Worm (Caenorhabditis elegans): ENCODE results near the gene C08B6.11.

Gene C08B6.11

DNA sequence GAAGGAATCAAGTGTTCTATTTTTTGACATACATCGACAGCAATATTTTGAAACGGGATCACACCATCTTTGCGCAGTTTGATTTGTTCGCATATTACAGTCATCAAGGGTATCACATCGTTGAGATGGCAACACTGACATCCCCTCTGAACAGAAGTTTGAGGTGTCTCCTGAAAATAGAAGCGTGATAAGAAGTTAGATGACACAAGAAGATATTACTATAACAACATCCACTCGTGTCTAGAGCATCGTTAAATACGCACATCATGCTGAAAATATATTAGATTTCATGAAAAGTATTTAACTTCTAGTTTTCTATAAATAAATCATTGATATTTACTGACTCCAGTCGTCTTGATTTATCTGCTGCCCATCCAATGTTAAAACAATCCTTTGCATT, 34.7 kb upstream of the C08B6.11 start:
- TF ChIP-seq mab-9 (GFP tag; IDR thresholded peaks at IDR 0.05), result no peak

DNA sequence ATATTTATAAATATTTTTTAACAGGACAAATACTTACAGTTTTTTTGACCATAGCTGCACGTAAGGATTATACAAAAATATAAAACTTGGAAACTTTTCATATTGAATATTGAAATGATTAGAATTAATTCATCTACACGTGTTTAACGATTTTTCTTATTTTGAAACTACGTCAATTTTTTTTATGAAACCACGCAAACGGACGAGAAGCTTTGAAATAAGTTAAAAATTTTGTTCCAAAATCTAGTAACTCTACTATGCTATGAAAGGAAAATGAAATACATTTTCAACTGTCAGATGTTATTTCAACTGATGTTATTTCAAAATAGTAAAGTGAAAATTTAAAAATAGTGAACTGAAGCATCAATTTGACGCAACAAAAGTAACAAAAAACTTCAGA, 33.6 kb upstream of the C08B6.11 start, which contains the start of gene F57A8.6:
Gene F57A8.6, minus strand, starts transcription at position 101 of the 400 bp plus-strand sequence.
- TF ChIP-seq nhr-28 (tag; optimal IDR thresholded peaks at IDR 0.05), result no peak
- no peak for TF ChIP-seq fkh-8 (tag; optimal IDR thresholded peaks at IDR 0.05)
- no peak for TF ChIP-seq hpl-2 (GFP tag; optimal IDR thresholded peaks at IDR 0.05)
- no peak for TF ChIP-seq lin-13 (GFP tag; optimal IDR thresholded peaks at IDR 0.05)
- TF ChIP-seq unc-62 (GFP tag; optimal IDR thresholded peaks at IDR 0.05), result no peak

DNA sequence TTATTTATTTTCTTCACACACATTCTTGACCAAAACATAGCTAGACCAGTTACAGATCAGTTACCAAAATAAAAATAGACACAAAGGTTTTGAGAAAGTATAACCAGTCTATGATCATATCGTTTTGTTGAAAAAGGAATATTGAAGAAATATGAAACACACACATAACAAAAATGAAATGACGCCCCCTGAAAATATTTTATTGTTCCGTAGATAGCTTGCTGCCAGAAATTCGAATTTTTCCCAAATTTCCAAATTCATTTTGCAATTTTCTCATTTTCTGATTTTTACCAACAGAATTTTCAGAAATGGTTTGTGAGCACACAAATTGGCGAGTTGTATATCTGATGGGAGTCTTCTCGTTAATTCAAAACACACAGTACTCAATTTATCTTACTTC, 32.0 kb upstream of the C08B6.11 start, which contains the start of gene F57A8.7:
Gene F57A8.7, plus strand, starts transcription at position 301 of the 400 bp plus-strand sequence.
- TF ChIP-seq ama-1 (optimal IDR thresholded peaks at IDR 0.05) (no peak), ztf-11 (tag; optimal IDR thresholded peaks at IDR 0.05) (no peak), snu-23 (GFP tag; optimal IDR thresholded peaks at IDR 0.05) (no peak), lir-3 (tag; optimal IDR thresholded peaks at IDR 0.05; ENCODE audit: poor library complexity) (no peak), nhr-11 (tag; optimal IDR thresholded peaks at IDR 0.05) (no peak), aly-2 (tag; optimal IDR thresholded peaks at IDR 0.05) (no peak), lin-15B (tag; optimal IDR thresholded peaks at IDR 0.05) (no peak), swsn-7 (tag; optimal IDR thresholded peaks at IDR 0.05) (no peak), dsc-1 (tag; optimal IDR thresholded peaks at IDR 0.05) (no peak), mep-1 (tag; optimal IDR thresholded peaks at IDR 0.05) (no peak), pqm-1 (tag; optimal IDR thresholded peaks at IDR 0.05) (no peak)

DNA sequence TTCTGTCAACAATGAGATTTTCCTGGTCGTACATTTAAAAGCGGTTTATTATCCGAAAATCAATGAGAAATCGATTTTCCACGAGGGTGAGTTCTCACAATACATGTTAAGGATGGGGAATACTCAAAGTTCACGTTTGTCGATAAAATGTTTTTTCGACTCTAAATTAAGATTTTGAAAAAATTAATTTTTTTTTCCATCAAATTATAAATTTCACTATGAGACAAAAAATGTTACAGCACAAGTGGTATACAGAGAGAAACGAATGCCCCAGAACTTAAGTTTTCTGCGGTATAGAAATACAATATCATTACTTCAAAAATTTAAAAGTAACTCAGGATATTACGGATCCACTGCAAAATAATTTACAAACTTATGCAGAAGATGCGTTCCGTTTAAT, 29.2 kb upstream of the C08B6.11 start, which contains the start of gene R04B5.1:
Gene R04B5.1, minus strand, starts transcription at position 101 of the 400 bp plus-strand sequence.
- no peak for TF ChIP-seq unc-86 (tag; optimal IDR thresholded peaks at IDR 0.05)
- no peak for TF ChIP-seq zip-4 (GFP tag; optimal IDR thresholded peaks at IDR 0.05)
- no peak for TF ChIP-seq ztf-11 (tag; optimal IDR thresholded peaks at IDR 0.05)
- TF ChIP-seq jun-1 (tag; optimal IDR thresholded peaks at IDR 0.05), result no peak
- no peak for TF ChIP-seq lin-39 (tag; optimal IDR thresholded peaks at IDR 0.05)
- TF ChIP-seq ceh-82 (tag; optimal IDR thresholded peaks at IDR 0.05), result no peak
- TF ChIP-seq egl-13 (tag; optimal IDR thresholded peaks at IDR 0.05), result no peak
- no peak for TF ChIP-seq hlh-17 (GFP tag; optimal IDR thresholded peaks at IDR 0.05; ENCODE audit: borderline replicate concordance)
- no peak for TF ChIP-seq ets-5 (GFP tag; IDR thresholded peaks at IDR 0.05)

DNA sequence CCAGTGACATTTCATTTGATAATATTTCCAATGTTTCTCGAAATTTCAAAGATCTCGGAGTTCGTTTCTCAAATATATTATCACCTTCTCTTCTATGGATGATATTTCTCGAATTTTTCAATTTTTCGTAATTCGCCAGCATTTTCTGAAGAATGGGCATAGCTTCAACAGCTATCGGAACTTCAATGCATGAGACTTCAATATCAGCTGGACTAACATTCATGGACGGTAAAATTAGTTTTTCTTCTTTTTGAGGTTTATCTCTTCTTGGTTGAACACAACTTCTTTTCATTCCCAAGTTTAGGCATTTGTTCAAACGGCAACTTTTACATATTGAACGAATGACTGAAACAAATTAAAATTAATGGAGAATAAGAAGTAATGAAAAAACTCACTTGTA, 26.5 kb upstream of the C08B6.11 start:
- TF ChIP-seq isw-1 (GFP tag; IDR thresholded peaks at IDR 0.05) (no peak), nhr-237 (tag; optimal IDR thresholded peaks at IDR 0.05) (no peak), lin-35 (GFP tag; optimal IDR thresholded peaks at IDR 0.05) (no peak), nhr-11 (tag; optimal IDR thresholded peaks at IDR 0.05) (no peak), mep-1 (tag; optimal IDR thresholded peaks at IDR 0.05) (no peak), sox-4 (tag; optimal IDR thresholded peaks at IDR 0.05) (no peak), skn-1 (tag; optimal IDR thresholded peaks at IDR 0.05) (no peak), lin-14 (GFP tag; optimal IDR thresholded peaks at IDR 0.05) (no peak), ceh-90 (tag; optimal IDR thresholded peaks at IDR 0.05) (no peak), nhr-85 (tag) (no peak), rnt-1 (tag; optimal IDR thresholded peaks at IDR 0.05) (no peak), mdl-1 (tag; optimal IDR thresholded peaks at IDR 0.05) (no peak), zip-4 (GFP tag; optimal IDR thresholded peaks at IDR 0.05) (no peak), F16B12.6 (tag; optimal IDR thresholded peaks at IDR 0.05) (no peak)
